Fruit fly (Drosophila melanogaster): ENCODE data around the gene CG13082.
A peak's percentile ranks its signal among the peaks of the same experiment; 100 is the strongest.

The CG13082 gene

dm6 chr2L:19565233-19565898 is 27.1 kb downstream of the CG13082 start, which contains the start of gene CG13077 (continued):
- TF ChIP-seq Scr (GFP tag; IDR thresholded peaks at IDR 0.05; ENCODE audit: partially characterized antibody): 0 out of 2 replicates have a peak, but pooled peaks have one; percentile 34
- TF ChIP-seq CG2678 (tag; optimal IDR thresholded peaks at IDR 0.05): no peak
- TF ChIP-seq Dp (GFP tag; optimal IDR thresholded peaks at IDR 0.05): peak; percentile 71
- TF ChIP-seq CG2202 (tag; optimal IDR thresholded peaks at IDR 0.05): no peak
- TF ChIP-seq Med (GFP tag): peak; percentile 64
- TF ChIP-seq CG13296 (GFP tag; optimal IDR thresholded peaks at IDR 0.05): no peak
- TF ChIP-seq Atf6 (GFP tag; IDR thresholded peaks at IDR 0.05): no peak
- TF ChIP-seq ap (GFP tag; IDR thresholded peaks at IDR 0.05): no peak
- no peak for TF ChIP-seq CG1233 (GFP tag; optimal IDR thresholded peaks at IDR 0.05)
- no peak for TF ChIP-seq ewg (GFP tag; optimal IDR thresholded peaks at IDR 0.05)
- peak; percentile 27; the same call in 1 of the 3 replicates for TF ChIP-seq row (GFP tag; IDR thresholded peaks at IDR 0.05)
- no peak for TF ChIP-seq CG7357 (GFP tag; IDR thresholded peaks at IDR 0.05)
- no peak for TF ChIP-seq slou (GFP tag; optimal IDR thresholded peaks at IDR 0.05)
- TF ChIP-seq hbn (GFP tag; IDR thresholded peaks at IDR 0.05; ENCODE audit: partially characterized antibody): peak; percentile 74; the same call in 1 of the 2 replicates
- TF ChIP-seq BtbVII (GFP tag; optimal IDR thresholded peaks at IDR 0.05): no peak

dm6 chr2L:19567305-19567898 is 29.2 kb downstream of the CG13082 start:
- TF ChIP-seq hb (GFP tag; IDR thresholded peaks at IDR 0.05; ENCODE audit: partially characterized antibody) (no peak), sens (GFP tag) (peak; percentile 16), CG12155 (GFP tag; optimal IDR thresholded peaks at IDR 0.05) (no peak), cas (GFP tag; IDR thresholded peaks at IDR 0.05) (no peak), Pdp1 (GFP tag; optimal IDR thresholded peaks at IDR 0.05) (peak in 1 of 2 experiments; percentile 93), CG7786 (GFP tag; optimal IDR thresholded peaks at IDR 0.05) (no peak), D19A (tag; optimal IDR thresholded peaks at IDR 0.05) (peak; percentile 63), lab (GFP tag; optimal IDR thresholded peaks at IDR 0.05) (peak; percentile 69)

dm6 chr2L:19570806-19571254 is 32.6 kb downstream of the CG13082 start:
- TF ChIP-seq HLH4C (GFP tag; IDR thresholded peaks at IDR 0.05; ENCODE audit: partially characterized antibody) (no peak), CG6765 (GFP tag; optimal IDR thresholded peaks at IDR 0.05) (no peak), ssp (GFP tag; IDR thresholded peaks at IDR 0.05) (no peak), oc (tag; optimal IDR thresholded peaks at IDR 0.05) (peak; percentile 47), kni (GFP tag; optimal IDR thresholded peaks at IDR 0.05) (peak; percentile 36), ken (GFP tag; IDR thresholded peaks at IDR 0.05) (no peak), otp (GFP tag; IDR thresholded peaks at IDR 0.05) (no peak), CG6654 (GFP tag; optimal IDR thresholded peaks at IDR 0.05) (no peak), Dad (GFP tag; optimal IDR thresholded peaks at IDR 0.05) (no peak), dmrt99B (tag; optimal IDR thresholded peaks at IDR 0.05) (no peak), fd3F (GFP tag; optimal IDR thresholded peaks at IDR 0.05) (no peak), ems (GFP tag; optimal IDR thresholded peaks at IDR 0.05) (no peak), ara (GFP tag; IDR thresholded peaks at IDR 0.05) (no peak), CG17359 (tag; optimal IDR thresholded peaks at IDR 0.05) (peak; percentile 22), Poxn (GFP tag; IDR thresholded peaks at IDR 0.05) (no peak), dimm (GFP tag; IDR thresholded peaks at IDR 0.05) (no peak), CG7556 (GFP tag; optimal IDR thresholded peaks at IDR 0.05) (no peak), Aef1 (GFP tag; IDR thresholded peaks at IDR 0.05) (no peak), CG1233 (GFP tag; optimal IDR thresholded peaks at IDR 0.05) (no peak), Awh (GFP tag; IDR thresholded peaks at IDR 0.05) (no peak), Drgx (GFP tag; IDR thresholded peaks at IDR 0.05) (0 out of 2 replicates have a peak, but pooled peaks have one; percentile 34), Dip3 (GFP tag; optimal IDR thresholded peaks at IDR 0.05) (no peak), CG7928 (GFP tag; optimal IDR thresholded peaks at IDR 0.05) (no peak), sqz (GFP tag; optimal IDR thresholded peaks at IDR 0.05) (no peak), gsb (GFP tag; IDR thresholded peaks at IDR 0.05) (no peak)
